Worm (Caenorhabditis elegans) whole organism, L4 larva: ENCODE measurements around the gene M151.3.

Experiments
- T26A8.4 ChIP-seq: fragments of 200-800 bp; sonication (Bioruptor generic); IDR thresholded peaks from 2 replicates; pipeline ENCODE4 v1.3.6; 2022; ENCODE audit warnings: missing genetic modification characterization, missing compliant biosample characterization
- ZK337.2 ChIP-seq: fragments of 200-800 bp; sonication (Bioruptor generic); IDR thresholded peaks from 2 replicates; pipeline ENCODE4 v1.3.6; 2022; ENCODE audit warnings: missing genetic modification reagents, missing genetic modification characterization, missing compliant biosample characterization
- mdl-1 ChIP-seq, 2 experiments: fragments of 150-350 bp in 1 of 2; sonication (generic microtip) in 1 of 2; optimal IDR thresholded peaks; 2 replicates each; lab custom pipeline; 2014 to 2017; ENCODE audit warnings: missing biosample characterization in 2 of 2, missing genetic modification characterization in 2 of 2
- nhr-48 ChIP-seq: sonication (generic microtip); optimal IDR thresholded peaks from 2 replicates; lab custom pipeline; 2016; ENCODE audit warnings: mild to moderate bottlenecking, missing genetic modification characterization, missing compliant biosample characterization
- pha-4 ChIP-seq, 2 experiments: fragments of 150-350 bp in 1 of 2; fragments of 200-800 bp in 1 of 2; sonication (Bioruptor generic) in 1 of 2; IDR thresholded peaks in 1 of 2; optimal IDR thresholded peaks in 1 of 2; 2 replicates each; pipeline versions ENCODE4 v1.3.6 to Lab custom; 2014 to 2022; ENCODE audit warnings: missing genetic modification characterization in 2 of 2, missing genetic modification reagents in 2 of 2, missing biosample characterization in 1 of 2, missing compliant biosample characterization in 1 of 2
- tag-97 ChIP-seq: fragments of 200-800 bp; sonication (Bioruptor generic); IDR thresholded peaks from 2 replicates; pipeline ENCODE4 v1.3.6; 2022; ENCODE audit warnings: missing genetic modification characterization, missing compliant biosample characterization
- unc-62 ChIP-seq, 3 experiments: fragments of 150-350 bp in 1 of 3; sonication (generic microtip); optimal IDR thresholded peaks in 2 of 3; peaks in 1 of 3; 1 replicate in 1 of 3; 2 replicates in 2 of 3; lab custom pipeline; 2014 to 2017; ENCODE audit warnings: missing biosample characterization in 3 of 3, missing genetic modification characterization in 3 of 3, missing genetic modification reagents in 3 of 3, missing genotype in 1 of 3

DNA sequence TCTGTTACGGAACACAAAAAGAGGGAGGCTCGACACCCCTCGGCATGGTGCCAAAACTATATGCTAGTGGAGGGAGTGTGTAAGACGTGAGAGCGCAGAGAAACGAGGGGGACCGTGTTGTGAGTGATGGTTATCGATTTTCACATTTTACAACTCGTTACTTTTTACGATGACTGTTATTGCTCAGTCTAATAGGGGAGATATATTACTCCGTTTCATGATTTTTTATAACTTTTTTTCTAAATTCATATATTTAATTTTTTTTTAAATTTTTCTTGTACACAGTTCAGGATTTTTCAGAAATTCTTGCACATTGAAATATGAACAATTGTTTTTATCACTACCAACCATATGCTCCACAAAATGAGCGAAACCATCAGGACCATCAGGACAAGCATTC lies 28.4 kb downstream of the M151.3 start, which contains the start of gene F19B10.5:
- TF ChIP-seq unc-62 (GFP tag; optimal IDR thresholded peaks at IDR 0.05 in 1 of 2; lab: Kevin White, UChicago) (no peak), unc-62 (tag; optimal IDR thresholded peaks at IDR 0.05; lab: Kevin White, UChicago) (no peak), ZK337.2 (GFP tag; lab: Robert Waterston, UW) (no peak), mdl-1 (tag; optimal IDR thresholded peaks at IDR 0.05; lab: Kevin White, UChicago) (no peak), nhr-48 (no peak), pha-4 (GFP tag; IDR thresholded peaks at IDR 0.05; lab: Robert Waterston, UW) (no peak), pha-4 (tag; optimal IDR thresholded peaks at IDR 0.05; lab: Kevin White, UChicago) (no peak), T26A8.4 (GFP tag; lab: Robert Waterston, UW) (no peak), tag-97 (GFP tag; lab: Robert Waterston, UW) (no peak)
